Worm (Caenorhabditis elegans): ENCODE data around the gene T05A8.2.

Gene T05A8.2

ce11 chrII:2735644-2736043 lies 24.8 kb upstream of the T05A8.2 start (continued):
- TF ChIP-seq ets-4 (GFP tag; optimal IDR thresholded peaks at IDR 0.05) (no peak), F10E7.11 (tag; optimal IDR thresholded peaks at IDR 0.05) (no peak), F49E8.2 (tag; optimal IDR thresholded peaks at IDR 0.05; ENCODE audit: insufficient read depth) (no peak), ceh-100 (GFP tag; IDR thresholded peaks at IDR 0.05) (no peak), pbrm-1 (GFP tag; IDR thresholded peaks at IDR 0.05) (peak; percentile 35; the same call in 1 of the 2 replicates), nfyb-1 (GFP tag; IDR thresholded peaks at IDR 0.05) (peak; percentile 68; the same call in 1 of the 2 replicates), somi-1 (GFP tag; optimal IDR thresholded peaks at IDR 0.05) (no peak), lsl-1 (GFP tag; optimal IDR thresholded peaks at IDR 0.05) (peak; percentile 5), rec-8 (tag; optimal IDR thresholded peaks at IDR 0.05) (no peak), snpc-4 (GFP tag; optimal IDR thresholded peaks at IDR 0.05) (no peak), snpc-4 (tag; optimal IDR thresholded peaks at IDR 0.05) (peak in 2 of 4 experiments; percentile 2 to 20), dpl-1 (GFP tag; optimal IDR thresholded peaks at IDR 0.05) (no peak), xnd-1 (tag; optimal IDR thresholded peaks at IDR 0.05) (no peak), sptf-2 (GFP tag; optimal IDR thresholded peaks at IDR 0.05) (no peak), Y56A3A.18 (GFP tag; IDR thresholded peaks at IDR 0.05) (peak; percentile 39; the same call in 1 of the 2 replicates), F33H1.4 (GFP tag; IDR thresholded peaks at IDR 0.05) (no peak), pha-4 (tag; optimal IDR thresholded peaks at IDR 0.05) (no peak), madf-6 (GFP tag; IDR thresholded peaks at IDR 0.05) (peak; percentile 53; the same call in 1 of the 2 replicates), F57A8.1 (GFP tag; optimal IDR thresholded peaks at IDR 0.05) (no peak), C06A6.2 (GFP tag; conservative IDR thresholded peaks at IDR 0.05) (no peak), cebp-1 (GFP tag; IDR thresholded peaks at IDR 0.05) (no peak), cebp-1 (tag; optimal IDR thresholded peaks at IDR 0.05) (no peak), hlh-26 (GFP tag; conservative IDR thresholded peaks at IDR 0.05) (no peak), let-607 (tag; optimal IDR thresholded peaks at IDR 0.05) (no peak), F37B4.10 (GFP tag; IDR thresholded peaks at IDR 0.05) (no peak), zfh-2 (GFP tag; conservative IDR thresholded peaks at IDR 0.05) (peak; percentile 43), ztf-28 (GFP tag; IDR thresholded peaks at IDR 0.05) (no peak), egl-44 (GFP tag; IDR thresholded peaks at IDR 0.05) (no peak), ztf-3 (GFP tag; optimal IDR thresholded peaks at IDR 0.05) (no peak), K12H6.12 (tag; optimal IDR thresholded peaks at IDR 0.05) (no peak), ceh-40 (GFP tag; IDR thresholded peaks at IDR 0.05) (0 out of 2 replicates have a peak, but pooled peaks have one; percentile 42), ccch-3 (GFP tag; optimal IDR thresholded peaks at IDR 0.05) (no peak), ama-1 (optimal IDR thresholded peaks at IDR 0.05) (no peak), ama-1 (GFP tag; optimal IDR thresholded peaks at IDR 0.05) (no peak), tlf-1 (GFP tag; optimal IDR thresholded peaks at IDR 0.05) (no peak), die-1 (tag; optimal IDR thresholded peaks at IDR 0.05) (peak; percentile 48), Y95B8A.8 (GFP tag; IDR thresholded peaks at IDR 0.05) (no peak), lin-35 (GFP tag; optimal IDR thresholded peaks at IDR 0.05) (no peak), attf-3 (GFP tag; conservative IDR thresholded peaks at IDR 0.05) (no peak), rpc-1 (optimal IDR thresholded peaks at IDR 0.05) (peak; percentile 50), rpc-1 (tag; optimal IDR thresholded peaks at IDR 0.05) (peak; percentile 75), attf-6 (GFP tag; IDR thresholded peaks at IDR 0.05) (no peak), nhr-179 (tag; optimal IDR thresholded peaks at IDR 0.05) (no peak), ztf-25 (GFP tag; IDR thresholded peaks at IDR 0.05) (peak; percentile 62; the same call in 1 of the 2 replicates), efl-1 (GFP tag; optimal IDR thresholded peaks at IDR 0.05) (no peak), unc-130 (GFP tag; optimal IDR thresholded peaks at IDR 0.05) (no peak), hsf-1 (GFP tag; IDR thresholded peaks at IDR 0.05) (no peak), egrh-3 (GFP tag; IDR thresholded peaks at IDR 0.05) (peak; percentile 72), hmg-20 (GFP tag; IDR thresholded peaks at IDR 0.05) (peak; percentile 46; the same call in 1 of the 2 replicates), madf-3 (GFP tag; IDR thresholded peaks at IDR 0.05) (no peak)
